Worm (Caenorhabditis elegans) whole organism, L2 larva: ENCODE measurements around the gene chil-6.

Source experiments
- aly-2 ChIP-seq: fragments of 150-350 bp; optimal IDR thresholded peaks from 2 replicates; lab custom pipeline; 2014; ENCODE audit warnings: missing biosample characterization, missing genetic modification characterization
- unc-39 ChIP-seq: fragments of 150-350 bp; optimal IDR thresholded peaks from 2 replicates; lab custom pipeline; 2014; ENCODE audit warnings: missing biosample characterization, missing genetic modification characterization
- ztf-11 ChIP-seq: sonication (generic microtip); optimal IDR thresholded peaks from 2 replicates; lab custom pipeline; 2017; ENCODE audit warnings: missing biosample characterization, missing genetic modification characterization

DNA sequence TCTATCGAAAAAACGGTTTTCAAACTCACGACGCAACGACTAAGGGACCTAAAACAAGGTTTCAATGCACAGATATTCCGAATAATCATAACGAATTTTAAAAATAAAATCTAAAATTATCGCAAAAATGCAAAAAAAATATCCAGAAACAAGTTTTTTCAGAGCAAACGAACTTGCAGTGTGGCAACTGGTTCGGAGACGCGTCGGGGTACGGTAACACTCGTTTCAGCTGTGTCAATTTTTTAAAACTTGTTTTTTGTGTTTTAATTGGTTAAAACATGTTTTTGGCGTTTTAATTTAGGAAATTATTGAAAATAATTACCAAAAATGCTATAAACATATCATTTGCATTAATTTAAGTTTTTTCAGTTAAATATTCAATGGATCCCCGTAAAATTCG is 34.7 kb upstream of the chil-6 start, which contains the start of gene C08H9.16:
- no peak for TF ChIP-seq unc-39 (tag; lab: Kevin White, UChicago)
- TF ChIP-seq aly-2 (tag; lab: Kevin White, UChicago): no peak
- no peak for TF ChIP-seq ztf-11 (tag; lab: Kevin White, UChicago)
